Fruit fly (Drosophila melanogaster) whole organism, prepupa: Measurements from ENCODE around the gene CG6652.

ENCODE experiments used
- Blimp-1 ChIP-seq: fragments of 200-800 bp; sonication (Bioruptor generic); optimal IDR thresholded peaks from 3 replicates; lab custom pipeline; 2017; ENCODE audit warnings: missing biosample characterization, missing genetic modification characterization, mild to moderate bottlenecking, moderate library complexity, missing genetic modification reagents
- CG10631 ChIP-seq: fragments of 200-800 bp; sonication (Bioruptor generic); optimal IDR thresholded peaks from 2 replicates; lab custom pipeline; 2016; ENCODE audit warnings: missing biosample characterization, missing genetic modification characterization
- CG11294 ChIP-seq: fragments of 200-800 bp; sonication (Bioruptor generic); IDR thresholded peaks from 2 replicates; pipeline ENCODE4 v1.3.6; 2022; ENCODE audit warnings: missing biosample characterization, missing genetic modification characterization
- CG11762 ChIP-seq: fragments of 200-800 bp; sonication (Bioruptor generic); optimal IDR thresholded peaks from 3 replicates; lab custom pipeline; 2016; ENCODE audit warnings: missing biosample characterization, missing genetic modification characterization; ENCODE audit not compliant: insufficient read depth
- CG11902 ChIP-seq: fragments of 200-800 bp; sonication (Bioruptor generic); optimal IDR thresholded peaks from 3 replicates; lab custom pipeline; 2016; ENCODE audit warnings: missing biosample characterization, missing genetic modification characterization
- CG15336 ChIP-seq: fragments of 200-800 bp; sonication (Bioruptor generic); IDR thresholded peaks from 2 replicates; pipeline ENCODE4 v1.3.6; 2022; ENCODE audit warnings: missing biosample characterization, missing genetic modification characterization
- CG1621 ChIP-seq: fragments of 200-800 bp; sonication (Bioruptor generic); optimal IDR thresholded peaks from 3 replicates; lab custom pipeline; 2018; ENCODE audit warnings: missing biosample characterization, mild to moderate bottlenecking, missing genetic modification characterization
- CG3032 ChIP-seq: fragments of 200-800 bp; optimal IDR thresholded peaks from 2 replicates; lab custom pipeline; 2019; ENCODE audit warnings: missing biosample characterization, mild to moderate bottlenecking, missing genetic modification characterization, moderate library complexity
- CG31627 ChIP-seq: fragments of 200-800 bp; sonication (Bioruptor generic); optimal IDR thresholded peaks from 3 replicates; lab custom pipeline; 2016; ENCODE audit warnings: missing biosample characterization, missing genetic modification characterization
- CG32006 ChIP-seq: fragments of 200-800 bp; sonication (Bioruptor generic); optimal IDR thresholded peaks from 3 replicates; lab custom pipeline; 2017; ENCODE audit warnings: missing biosample characterization, mild to moderate bottlenecking, missing genetic modification characterization
- CG34406 ChIP-seq: fragments of 200-800 bp; sonication (Bioruptor generic); optimal IDR thresholded peaks from 3 replicates; lab custom pipeline; 2016; ENCODE audit warnings: missing biosample characterization, missing genetic modification characterization
- CG3919 ChIP-seq: fragments of 200-800 bp; sonication (Bioruptor generic); optimal IDR thresholded peaks from 3 replicates; lab custom pipeline; 2016; ENCODE audit warnings: missing biosample characterization, missing genetic modification characterization
- CG6276 ChIP-seq: fragments of 200-800 bp; sonication (Bioruptor generic); optimal IDR thresholded peaks from 2 replicates; lab custom pipeline; 2017; ENCODE audit warnings: missing biosample characterization, mild to moderate bottlenecking, missing genetic modification characterization
- CG6792 ChIP-seq: fragments of 200-800 bp; sonication (Bioruptor generic); optimal IDR thresholded peaks from 3 replicates; lab custom pipeline; 2016; ENCODE audit warnings: missing biosample characterization, missing genetic modification characterization
- CG6854 ChIP-seq: fragments of 200-800 bp; sonication (Bioruptor generic); optimal IDR thresholded peaks from 2 replicates; lab custom pipeline; 2017; ENCODE audit warnings: missing biosample characterization, mild to moderate bottlenecking, missing genetic modification characterization
- CG8119 ChIP-seq: fragments of 200-800 bp; sonication (Bioruptor generic); IDR thresholded peaks from 3 replicates; pipeline ENCODE4 v1.3.6; 2022; ENCODE audit warnings: missing biosample characterization, missing genetic modification characterization
- CG8319 ChIP-seq: fragments of 200-800 bp; sonication (Bioruptor generic); optimal IDR thresholded peaks from 3 replicates; lab custom pipeline; 2016; ENCODE audit warnings: missing biosample characterization, missing genetic modification characterization
- CG8632 ChIP-seq: fragments of 200-800 bp; sonication (Bioruptor generic); optimal IDR thresholded peaks from 3 replicates; lab custom pipeline; 2016; ENCODE audit warnings: missing biosample characterization, missing genetic modification characterization
- CG9139 ChIP-seq: fragments of 200-800 bp; sonication (Bioruptor generic); optimal IDR thresholded peaks from 3 replicates; lab custom pipeline; 2017; ENCODE audit warnings: missing biosample characterization, mild to moderate bottlenecking, missing genetic modification characterization
- Eip75B ChIP-seq: fragments of 200-800 bp; sonication (Bioruptor generic); optimal IDR thresholded peaks from 3 replicates; lab custom pipeline; 2016; ENCODE audit warnings: missing biosample characterization, missing genetic modification characterization
- Eip78C ChIP-seq: fragments of 200-800 bp; sonication (Bioruptor generic); peaks from one replicate; lab custom pipeline; 2016; ENCODE audit warnings: missing biosample characterization, missing genetic modification characterization
- Eip93F ChIP-seq: fragments of 200-800 bp; sonication (Bioruptor generic); optimal IDR thresholded peaks from 2 replicates; lab custom pipeline; 2016; ENCODE audit warnings: missing biosample characterization, mild to moderate bottlenecking, missing genetic modification characterization
- Ets96B ChIP-seq: fragments of 200-800 bp; optimal IDR thresholded peaks from 2 replicates; lab custom pipeline; 2019; ENCODE audit warnings: missing biosample characterization, mild to moderate bottlenecking, missing genetic modification characterization, moderate library complexity
- Gug ChIP-seq: fragments of 200-800 bp; sonication (Bioruptor generic); IDR thresholded peaks from 2 replicates; pipeline ENCODE4 v1.3.6; 2022; ENCODE audit warnings: missing biosample characterization, missing genetic modification characterization
- Hr38 ChIP-seq: sonication (Bioruptor generic); optimal IDR thresholded peaks from 2 replicates; lab custom pipeline; 2016; ENCODE audit warnings: missing biosample characterization, missing genetic modification characterization
- Hr39 ChIP-seq: fragments of 200-800 bp; sonication (Bioruptor generic); optimal IDR thresholded peaks from 2 replicates; lab custom pipeline; 2016; ENCODE audit warnings: missing biosample characterization, missing genetic modification characterization
- Hr4 ChIP-seq: fragments of 200-800 bp; sonication (Bioruptor generic); optimal IDR thresholded peaks from 3 replicates; lab custom pipeline; 2016; ENCODE audit warnings: missing biosample characterization, missing genetic modification characterization
- Lpt ChIP-seq: fragments of 200-800 bp; sonication (Bioruptor generic); optimal IDR thresholded peaks from 3 replicates; lab custom pipeline; 2016; ENCODE audit warnings: missing biosample characterization, missing genetic modification characterization
- Met ChIP-seq: fragments of 200-800 bp; sonication (Bioruptor generic); optimal IDR thresholded peaks from 3 replicates; lab custom pipeline; 2016; ENCODE audit warnings: missing biosample characterization, missing genetic modification characterization
- OdsH ChIP-seq: fragments of 200-800 bp; sonication (Bioruptor generic); optimal IDR thresholded peaks from 3 replicates; lab custom pipeline; 2016; ENCODE audit warnings: missing biosample characterization, missing genetic modification characterization
- Sox102F ChIP-seq: fragments of 200-800 bp; sonication (Bioruptor generic); optimal IDR thresholded peaks from 2 replicates; lab custom pipeline; 2016; ENCODE audit warnings: missing biosample characterization, mild to moderate bottlenecking, missing genetic modification characterization
- Sox14 ChIP-seq: fragments of 200-800 bp; sonication (Bioruptor generic); optimal IDR thresholded peaks from 3 replicates; lab custom pipeline; 2016; ENCODE audit warnings: missing biosample characterization, missing genetic modification characterization
- achi ChIP-seq: fragments of 200-800 bp; sonication (Bioruptor generic); optimal IDR thresholded peaks from 3 replicates; lab custom pipeline; 2016; ENCODE audit warnings: missing biosample characterization, missing genetic modification characterization
- cyc ChIP-seq: fragments of 200-800 bp; sonication (Bioruptor generic); optimal IDR thresholded peaks from 3 replicates; lab custom pipeline; 2016; ENCODE audit warnings: missing biosample characterization, missing genetic modification characterization
- dsx ChIP-seq: fragments of 200-800 bp; optimal IDR thresholded peaks from 3 replicates; lab custom pipeline; 2019; ENCODE audit warnings: missing biosample characterization, mild to moderate bottlenecking, missing genetic modification characterization, moderate library complexity; ENCODE audit not compliant: poor library complexity, severe bottlenecking
- esn ChIP-seq: fragments of 200-800 bp; sonication (Bioruptor generic); optimal IDR thresholded peaks from 2 replicates; lab custom pipeline; 2016; ENCODE audit warnings: missing biosample characterization, mild to moderate bottlenecking, missing genetic modification characterization, moderate library complexity
- fd59A ChIP-seq: fragments of 200-800 bp; sonication (Bioruptor generic); optimal IDR thresholded peaks from 2 replicates; lab custom pipeline; 2017; ENCODE audit warnings: missing biosample characterization, mild to moderate bottlenecking, missing genetic modification characterization, missing genetic modification reagents
- fkh ChIP-seq: fragments of 200-800 bp; sonication (Bioruptor generic); optimal IDR thresholded peaks from 3 replicates; lab custom pipeline; 2017; ENCODE audit warnings: missing biosample characterization, mild to moderate bottlenecking, missing genetic modification characterization, moderate library complexity
- lz ChIP-seq: fragments of 200-800 bp; sonication (Bioruptor generic); optimal IDR thresholded peaks from 3 replicates; lab custom pipeline; 2016; ENCODE audit warnings: missing biosample characterization, missing genetic modification characterization
- net ChIP-seq: fragments of 200-800 bp; sonication (Bioruptor generic); optimal IDR thresholded peaks from 3 replicates; lab custom pipeline; 2016; ENCODE audit warnings: missing biosample characterization, missing genetic modification characterization
- pdm3 ChIP-seq: fragments of 200-800 bp; sonication (Bioruptor generic); optimal IDR thresholded peaks from 3 replicates; lab custom pipeline; 2016; ENCODE audit warnings: missing biosample characterization, missing genetic modification characterization
- spab ChIP-seq: fragments of 200-800 bp; sonication (Bioruptor generic); optimal IDR thresholded peaks from 2 replicates; lab custom pipeline; 2017; ENCODE audit warnings: missing biosample characterization, mild to moderate bottlenecking, missing genetic modification characterization, missing genetic modification reagents
- ss ChIP-seq, 2 experiments: fragments of 200-800 bp; sonication (Bioruptor generic); optimal IDR thresholded peaks; 2 replicates in 1 of 2; 3 replicates in 1 of 2; lab custom pipeline; 2017 to 2018; ENCODE audit warnings: mild to moderate bottlenecking in 2 of 2, missing biosample characterization in 2 of 2, missing genetic modification characterization in 2 of 2, moderate library complexity in 1 of 2
- svp ChIP-seq: fragments of 200-800 bp; sonication (Bioruptor generic); peaks from one replicate; lab custom pipeline; 2016; ENCODE audit warnings: missing biosample characterization, missing genetic modification characterization
- topi ChIP-seq: fragments of 200-800 bp; sonication (Bioruptor generic); optimal IDR thresholded peaks from 3 replicates; lab custom pipeline; 2016; ENCODE audit warnings: missing biosample characterization, missing genetic modification characterization

Gene CG6652

dm6 chr3L:16974645-16975151 lies 48.0 kb downstream of the CG6652 start (continued):
- TF ChIP-seq fkh (GFP tag; lab: Kevin White, UChicago) (peak; percentile 74), fd59A (GFP tag; lab: Kevin White, UChicago) (no peak), CG11762 (GFP tag; lab: Kevin White, UChicago) (peak; percentile 62), Ets96B (tag; lab: Kevin White, UChicago) (no peak), pdm3 (GFP tag; lab: Kevin White, UChicago) (peak; percentile 37), topi (GFP tag; lab: Kevin White, UChicago) (peak; percentile 66), CG10631 (peak; percentile 31), svp (GFP tag; lab: Kevin White, UChicago) (peak; percentile 74), Blimp-1 (no peak), Lpt (GFP tag; lab: Kevin White, UChicago) (no peak), CG11902 (GFP tag; lab: Kevin White, UChicago) (no peak), CG1621 (tag; lab: Kevin White, UChicago) (no peak), Met (GFP tag; lab: Kevin White, UChicago) (peak; percentile 52), Hr39 (GFP tag; lab: Kevin White, UChicago) (peak; percentile 20), Eip75B (peak; percentile 54), OdsH (GFP tag; lab: Kevin White, UChicago) (peak; percentile 55), CG9139 (GFP tag; lab: Kevin White, UChicago) (peak; percentile 18), Sox14 (peak; percentile 43), CG3032 (tag; lab: Kevin White, UChicago) (peak; percentile 14), CG31627 (GFP tag; lab: Kevin White, UChicago) (no peak), CG3919 (GFP tag; lab: Kevin White, UChicago) (peak; percentile 76), CG8319 (no peak), Sox102F (GFP tag; lab: Kevin White, UChicago) (peak; percentile 65), CG6854 (GFP tag; lab: Kevin White, UChicago) (peak; percentile 24), CG15336 (peak; percentile 63), Eip93F (no peak), achi (peak; percentile 8)

dm6 chr3L:16971611-16972359 lies 50.9 kb downstream of the CG6652 start:
- TF ChIP-seq CG8119 = peak; percentile 34; the same call in 1 of the 3 replicates
- peak; percentile 63 for TF ChIP-seq CG6276 (GFP tag; lab: Kevin White, UChicago)
- no peak for TF ChIP-seq ss (GFP tag; optimal IDR thresholded peaks at IDR 0.05; lab: Kevin White, UChicago)
- peak; percentile 2 for TF ChIP-seq CG6792 (GFP tag; lab: Kevin White, UChicago)
- TF ChIP-seq CG3032 (tag; lab: Kevin White, UChicago) = peak; percentile 23
- peak; percentile 35; the same call in 1 of the 2 replicates for TF ChIP-seq CG15336
- no peak for TF ChIP-seq Hr38 (GFP tag; lab: Kevin White, UChicago)
- no peak for TF ChIP-seq cyc (GFP tag; lab: Kevin White, UChicago)
- TF ChIP-seq CG34406 = peak; percentile 54
- no peak for TF ChIP-seq CG11294 (GFP tag; lab: Robert Waterston, UW)
- no peak for TF ChIP-seq lz (GFP tag; lab: Kevin White, UChicago)
- peak; percentile 48 for TF ChIP-seq CG8632 (GFP tag; lab: Kevin White, UChicago)
- TF ChIP-seq CG32006 (GFP tag; lab: Kevin White, UChicago) = peak; percentile 51
- TF ChIP-seq CG11902 (GFP tag; lab: Kevin White, UChicago) = no peak
- TF ChIP-seq pdm3 (GFP tag; lab: Kevin White, UChicago) = no peak
- TF ChIP-seq spab (GFP tag; lab: Kevin White, UChicago) = peak; percentile 18
- TF ChIP-seq Lpt (GFP tag; lab: Kevin White, UChicago) = peak; percentile 50
- TF ChIP-seq Hr4 (GFP tag; lab: Kevin White, UChicago) = peak; percentile 3
- TF ChIP-seq Sox14 = no peak
- TF ChIP-seq OdsH (GFP tag; lab: Kevin White, UChicago) = peak; percentile 17
- peak; percentile 61 for TF ChIP-seq svp (GFP tag; lab: Kevin White, UChicago)
- TF ChIP-seq fkh (GFP tag; lab: Kevin White, UChicago) = no peak
- TF ChIP-seq achi = peak; percentile 28
- peak; percentile 16 for TF ChIP-seq Ets96B (tag; lab: Kevin White, UChicago)
- peak; percentile 10 for TF ChIP-seq esn (GFP tag; lab: Kevin White, UChicago)
- no peak for TF ChIP-seq Gug
- peak; percentile 35 for TF ChIP-seq Eip78C (GFP tag; lab: Kevin White, UChicago)
- peak; percentile 15 for TF ChIP-seq CG10631
- TF ChIP-seq net (GFP tag; lab: Kevin White, UChicago) = no peak
- peak; percentile 24 for TF ChIP-seq dsx (GFP tag; lab: Kevin White, UChicago)
- TF ChIP-seq CG11762 (GFP tag; lab: Kevin White, UChicago) = no peak
